ENCODE assay signal across 1 fruit fly cellular context in genomic region chr3L:19190198-19190597, dm6.
TF ChIP-seq lines count a peak whose summit lies in the region.

No protein-coding gene starts in this region.

TF ChIP-seq in whole organism, prepupa, 60 proteins besides CTCF, POLR2A, EP300 and RAD21 (continued from another document):
- TF ChIP-seq Gug (GFP tag; IDR thresholded peaks at IDR 0.05; lab: Robert Waterston, UW) (no peak), Hr4 (GFP tag; optimal IDR thresholded peaks at IDR 0.05; lab: Kevin White, UChicago) (no peak), CG32006 (GFP tag; optimal IDR thresholded peaks at IDR 0.05; lab: Kevin White, UChicago) (peak; percentile 20), CG6792 (GFP tag; optimal IDR thresholded peaks at IDR 0.05; lab: Kevin White, UChicago) (no peak), CG11762 (GFP tag; optimal IDR thresholded peaks at IDR 0.05; lab: Kevin White, UChicago; ENCODE audit: insufficient read depth) (no peak), cyc (GFP tag; optimal IDR thresholded peaks at IDR 0.05; lab: Kevin White, UChicago) (no peak), CG34406 (GFP tag; optimal IDR thresholded peaks at IDR 0.05; lab: Kevin White, UChicago) (no peak), Met (GFP tag; optimal IDR thresholded peaks at IDR 0.05; lab: Kevin White, UChicago) (no peak), salr (GFP tag; optimal IDR thresholded peaks at IDR 0.05; lab: Kevin White, UChicago) (peak in 1 of 2 experiments; percentile 18), Hr39 (GFP tag; optimal IDR thresholded peaks at IDR 0.05; lab: Kevin White, UChicago) (peak; percentile 1), achi (GFP tag; optimal IDR thresholded peaks at IDR 0.05; lab: Kevin White, UChicago) (no peak), dac (GFP tag; optimal IDR thresholded peaks at IDR 0.05; lab: Kevin White, UChicago) (no peak)
